Worm (Caenorhabditis elegans) whole organism, L2 larva: ENCODE data around the gene Y11D7A.7.
"Not testable (repeated sequence)": the region's sequence is repeated elsewhere in the genome, so short reads cannot be mapped to it uniquely, and the experiment has no call there.

Experiments used
- ceh-82 ChIP-seq: fragments of 150-350 bp; optimal IDR thresholded peaks from 2 replicates; lab custom pipeline; 2014; ENCODE audit warnings: missing biosample characterization, missing genetic modification characterization
- nhr-12 ChIP-seq: fragments of 150-350 bp; optimal IDR thresholded peaks from 2 replicates; lab custom pipeline; 2014; ENCODE audit warnings: missing biosample characterization, missing genetic modification characterization

DNA sequence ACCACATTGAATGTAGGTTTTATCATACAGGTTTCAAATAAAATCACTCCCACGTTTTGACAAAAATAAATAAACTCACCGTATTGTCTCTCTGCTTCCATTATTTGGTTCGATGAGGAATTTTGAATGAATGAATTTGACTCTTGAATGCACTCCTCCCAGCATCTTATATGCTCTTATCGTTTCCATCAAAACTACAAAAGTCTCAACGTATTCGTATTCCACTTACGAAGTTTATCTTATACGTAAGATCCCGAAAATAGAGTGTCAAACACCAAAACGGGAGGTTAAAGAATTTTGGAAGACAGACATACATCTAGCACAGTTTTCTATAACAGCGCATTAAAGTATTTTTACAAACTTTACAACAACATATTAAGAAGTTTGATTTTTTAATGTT lies 44.5 kb downstream of the Y11D7A.7 start, which contains the start of gene nhr-264:
- not testable (repeated sequence) for TF ChIP-seq nhr-12; ceh-82 (tag; lab: Kevin White, UChicago)
